Fruit fly (Drosophila melanogaster): Measurements from ENCODE around the gene Mettl14.

The Mettl14 gene

DNA sequence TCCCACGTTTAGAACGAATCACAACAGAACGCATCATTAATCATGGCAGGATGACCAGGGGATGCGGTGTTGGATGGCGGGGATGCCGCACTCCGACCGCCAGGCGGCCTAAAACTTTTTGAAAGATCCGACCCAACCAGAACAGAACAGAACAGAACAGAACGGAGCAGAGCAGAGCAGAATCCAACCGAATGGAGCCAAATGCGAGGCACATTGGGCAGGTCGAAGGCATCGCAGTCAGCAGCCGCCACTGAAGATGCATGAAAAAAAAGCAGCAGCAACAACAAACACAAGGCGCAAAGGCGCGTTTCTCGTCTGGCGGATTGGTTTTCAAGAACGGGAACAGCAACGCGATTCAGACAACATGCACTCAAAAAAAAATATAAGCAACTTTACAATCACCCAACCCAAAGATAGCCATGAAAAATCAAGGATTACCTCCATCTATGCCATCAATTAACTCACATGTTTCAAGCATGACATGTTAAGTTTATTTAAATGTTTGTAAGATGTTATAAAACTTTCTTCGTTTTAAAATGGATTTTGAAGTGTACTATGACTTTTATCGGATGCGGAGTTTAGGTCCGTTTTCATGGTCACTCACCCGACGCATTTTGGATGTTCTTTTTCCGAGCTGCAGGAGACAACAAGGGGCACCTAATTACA lies 28.7 kb upstream of the Mettl14 start (continued):
- TF ChIP-seq CG15601 (tag; optimal IDR thresholded peaks at IDR 0.05) (peak; percentile 84), Bteb2 (GFP tag; optimal IDR thresholded peaks at IDR 0.05) (no peak), Asciz (GFP tag; optimal IDR thresholded peaks at IDR 0.05) (peak; percentile 58), HLH54F (GFP tag; optimal IDR thresholded peaks at IDR 0.05) (peak; percentile 5), Usf (GFP tag; optimal IDR thresholded peaks at IDR 0.05) (peak; percentile 29), CrebB (tag; optimal IDR thresholded peaks at IDR 0.05) (no peak), tin (GFP tag; optimal IDR thresholded peaks at IDR 0.05) (peak; percentile 67), CG10654 (GFP tag; optimal IDR thresholded peaks at IDR 0.05) (no peak), bsh (GFP tag; optimal IDR thresholded peaks at IDR 0.05) (peak; percentile 89 to 92), CTCF (GFP tag; optimal IDR thresholded peaks at IDR 0.05) (no peak), slou (GFP tag; optimal IDR thresholded peaks at IDR 0.05) (no peak), CG4730 (GFP tag; IDR thresholded peaks at IDR 0.05) (peak; percentile 55; the same call in 1 of the 2 replicates), Hr3 (GFP tag; optimal IDR thresholded peaks at IDR 0.05) (peak; percentile 39), ab (GFP tag; optimal IDR thresholded peaks at IDR 0.05) (no peak), CG15696 (tag; optimal IDR thresholded peaks at IDR 0.05) (peak; percentile 86), CG5953 (GFP tag; IDR thresholded peaks at IDR 0.05) (0 out of 2 replicates have a peak, but pooled peaks have one; percentile 15), CG7786 (GFP tag; optimal IDR thresholded peaks at IDR 0.05) (peak; percentile 47), CG10209 (GFP tag; optimal IDR thresholded peaks at IDR 0.05) (peak; percentile 67), CG42726 (GFP tag; IDR thresholded peaks at IDR 0.05; ENCODE audit: partially characterized antibody) (no peak), HmgZ (tag; optimal IDR thresholded peaks at IDR 0.05) (no peak), CG1529 (GFP tag; optimal IDR thresholded peaks at IDR 0.05) (peak; percentile 52), CG16779 (GFP tag; IDR thresholded peaks at IDR 0.05) (no peak), CG17186 (GFP tag; optimal IDR thresholded peaks at IDR 0.05) (no peak), caup (GFP tag; optimal IDR thresholded peaks at IDR 0.05; ENCODE audit: severe bottlenecking) (no peak), CG12299 (tag; optimal IDR thresholded peaks at IDR 0.05) (no peak), CG33557 (GFP tag; optimal IDR thresholded peaks at IDR 0.05) (peak; percentile 88), ash1 (GFP tag; optimal IDR thresholded peaks at IDR 0.05) (no peak), CG4617 (GFP tag; optimal IDR thresholded peaks at IDR 0.05; ENCODE audit: borderline replicate concordance) (no peak), Elba2 (GFP tag; optimal IDR thresholded peaks at IDR 0.05) (no peak), CG1603 (tag; optimal IDR thresholded peaks at IDR 0.05) (peak; percentile 78), CG30403 (GFP tag; optimal IDR thresholded peaks at IDR 0.05) (peak; percentile 62), CG4360 (GFP tag; IDR thresholded peaks at IDR 0.05) (peak; percentile 86), Scr (GFP tag; IDR thresholded peaks at IDR 0.05; ENCODE audit: partially characterized antibody) (no peak), jigr1 (GFP tag; IDR thresholded peaks at IDR 0.05) (no peak), Vsx1 (GFP tag; optimal IDR thresholded peaks at IDR 0.05) (peak; percentile 32), CG17568 (GFP tag; optimal IDR thresholded peaks at IDR 0.05) (peak; percentile 28), CG3065 (GFP tag; optimal IDR thresholded peaks at IDR 0.05) (no peak), scrt (GFP tag; optimal IDR thresholded peaks at IDR 0.05) (peak; percentile 12), croc (GFP tag; conservative IDR thresholded peaks at IDR 0.05) (peak; percentile 76), CG12071 (GFP tag; optimal IDR thresholded peaks at IDR 0.05) (no peak), unpg (GFP tag; optimal IDR thresholded peaks at IDR 0.05) (peak; percentile 76), YL-1 (GFP tag; optimal IDR thresholded peaks at IDR 0.05) (no peak), Oli (tag; optimal IDR thresholded peaks at IDR 0.05) (peak; percentile 71), lilli (GFP tag; optimal IDR thresholded peaks at IDR 0.05) (peak; percentile 54), hb (GFP tag; IDR thresholded peaks at IDR 0.05; ENCODE audit: partially characterized antibody) (no peak), CG12769 (tag; optimal IDR thresholded peaks at IDR 0.05) (no peak), fu2 (GFP tag; optimal IDR thresholded peaks at IDR 0.05) (no peak), CG17912 (GFP tag; optimal IDR thresholded peaks at IDR 0.05) (no peak), trem (tag; optimal IDR thresholded peaks at IDR 0.05) (peak; percentile 82), zfh2 (GFP tag; optimal IDR thresholded peaks at IDR 0.05) (no peak)
